Fruit fly (Drosophila melanogaster): Measurements from ENCODE around the gene Imp.
A peak's percentile ranks its signal among the peaks of the same experiment; 100 is the strongest.

DNA sequence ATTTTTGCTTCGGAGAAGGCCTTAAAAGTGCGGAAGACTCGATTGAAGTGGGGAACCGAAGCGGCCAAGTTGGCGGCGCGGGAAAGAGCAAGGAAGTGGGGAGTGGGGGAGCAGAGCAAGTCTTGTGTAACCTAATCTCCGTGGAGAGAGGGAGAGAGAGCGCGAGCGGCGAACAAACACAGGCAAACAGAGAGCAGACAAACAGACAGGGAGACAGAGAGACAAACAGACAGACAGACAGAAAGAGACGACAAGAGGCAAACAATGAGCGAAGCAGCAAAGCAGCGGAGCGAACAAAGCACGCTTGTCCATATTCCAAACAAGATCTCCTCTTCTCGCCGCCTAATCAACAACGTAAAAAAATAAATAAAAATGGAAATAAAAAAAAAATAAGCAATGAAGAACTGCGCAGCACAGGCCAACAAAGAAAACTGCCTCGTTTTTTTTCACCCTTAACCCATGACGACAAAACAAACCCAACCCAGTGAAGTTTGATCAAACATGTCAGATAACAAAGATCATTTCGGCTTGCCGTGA, 85.2 kb downstream of the Imp start:
- TF ChIP-seq Fer2 (tag; optimal IDR thresholded peaks at IDR 0.05) (no peak), CG3726 (GFP tag; IDR thresholded peaks at IDR 0.05) (no peak), wdn (GFP tag; IDR thresholded peaks at IDR 0.05) (no peak), CG15073 (GFP tag; optimal IDR thresholded peaks at IDR 0.05) (no peak), CG2199 (GFP tag; IDR thresholded peaks at IDR 0.05) (0 out of 3 replicates have a peak, but pooled peaks have one; percentile 24), Hey (tag; optimal IDR thresholded peaks at IDR 0.05) (no peak), br (optimal IDR thresholded peaks at IDR 0.05) (no peak)
